Fruit fly (Drosophila melanogaster): ENCODE data around the gene CG31287.

DNA sequence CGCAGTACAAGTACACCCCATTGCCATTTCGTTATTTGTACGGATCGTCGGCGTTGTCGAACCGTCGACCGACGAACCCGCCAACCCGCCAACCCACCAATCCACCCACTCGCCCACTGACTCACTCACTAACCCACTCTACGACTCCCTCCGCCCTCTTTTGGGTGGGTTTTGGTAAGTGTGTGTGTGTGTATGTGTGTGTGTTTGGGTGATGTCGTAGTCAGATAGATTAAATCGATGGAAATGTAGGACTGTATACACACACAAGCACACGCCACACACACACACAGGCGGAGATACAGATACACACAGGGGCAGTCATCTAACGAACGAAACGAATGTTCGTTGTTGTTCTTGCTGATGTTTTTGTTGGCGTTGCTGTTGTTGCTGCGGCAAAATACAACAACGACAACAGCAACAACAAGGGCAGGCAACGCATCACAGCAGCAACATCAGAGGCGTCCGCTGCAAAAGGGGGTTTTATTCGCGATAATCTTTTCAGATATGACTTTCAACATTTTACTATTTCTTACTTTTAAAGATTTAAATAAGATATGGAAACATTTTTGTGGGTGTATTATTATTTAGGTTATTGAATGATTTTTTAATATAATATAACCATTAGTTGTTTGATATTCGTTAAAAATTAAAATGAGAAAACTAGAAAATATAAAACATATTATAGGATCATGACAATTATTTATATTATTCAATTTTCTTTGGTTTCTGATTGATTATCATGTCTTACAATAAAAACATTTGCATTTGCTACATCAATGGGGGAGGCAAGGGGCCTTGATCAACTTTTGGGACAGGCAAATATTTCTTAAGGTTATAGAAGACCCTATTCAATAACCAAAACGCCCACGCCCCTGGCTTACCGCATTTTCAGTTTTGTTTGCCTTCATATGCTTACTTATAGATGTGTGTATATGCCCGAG is 18.5 kb downstream of the CG31287 start:
- TF ChIP-seq CG14711 (tag; optimal IDR thresholded peaks at IDR 0.05) = peak; percentile 37
- TF ChIP-seq bab1 (GFP tag; optimal IDR thresholded peaks at IDR 0.05) = no peak
- TF ChIP-seq Clk (GFP tag; optimal IDR thresholded peaks at IDR 0.05) = no peak
- peak; percentile 88 for TF ChIP-seq CG7045 (GFP tag; optimal IDR thresholded peaks at IDR 0.05)
- TF ChIP-seq cnc (optimal IDR thresholded peaks at IDR 0.05) = no peak
- TF ChIP-seq CG33017 (tag; optimal IDR thresholded peaks at IDR 0.05) = peak; percentile 75
- TF ChIP-seq Crg-1 (GFP tag; optimal IDR thresholded peaks at IDR 0.05) = no peak
- peak; percentile 87 for TF ChIP-seq CG11617 (GFP tag; optimal IDR thresholded peaks at IDR 0.05)
- TF ChIP-seq pad (GFP tag; optimal IDR thresholded peaks at IDR 0.05) = peak; percentile 62
- peak; percentile 70 for TF ChIP-seq CG7101 (tag; optimal IDR thresholded peaks at IDR 0.05)
